Worm (Caenorhabditis elegans): ENCODE results near the gene Y55D5A.1.

The Y55D5A.1 gene

DNA sequence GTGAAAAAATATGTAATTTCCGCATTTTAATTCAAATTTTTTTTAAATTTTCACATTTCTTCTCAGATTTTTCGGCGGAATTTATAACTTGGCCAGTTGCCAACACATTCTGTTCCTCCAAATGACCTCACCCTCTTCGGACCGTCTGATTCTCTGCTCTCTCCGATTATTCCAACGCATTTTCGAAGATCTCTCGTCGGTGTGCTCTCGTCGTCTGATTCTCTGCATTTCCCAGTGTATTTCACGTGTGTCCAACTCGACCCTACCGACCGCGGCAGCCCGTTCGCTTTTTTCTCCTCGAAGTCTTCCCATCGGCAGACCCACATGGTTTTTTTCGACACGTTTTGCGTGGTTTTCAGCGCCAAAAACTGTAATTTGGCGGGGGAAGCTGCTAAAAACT, 35.0 kb upstream of the Y55D5A.1 start:
- TF ChIP-seq ama-1 (optimal IDR thresholded peaks at IDR 0.05) (no peak), nhr-129 (tag; optimal IDR thresholded peaks at IDR 0.05) (no peak), nhr-12 (tag; optimal IDR thresholded peaks at IDR 0.05) (no peak), nhr-77 (tag; optimal IDR thresholded peaks at IDR 0.05) (no peak), sma-9 (GFP tag; optimal IDR thresholded peaks at IDR 0.05) (peak; percentile 28), sma-9 (tag; optimal IDR thresholded peaks at IDR 0.05) (no peak), ceh-16 (tag; optimal IDR thresholded peaks at IDR 0.05) (peak; percentile 12), fos-1 (tag; optimal IDR thresholded peaks at IDR 0.05) (no peak), C34F6.9 (tag; optimal IDR thresholded peaks at IDR 0.05) (peak; percentile 53), sem-4 (tag; optimal IDR thresholded peaks at IDR 0.05) (no peak), snpc-4 (tag; optimal IDR thresholded peaks at IDR 0.05) (no peak), unc-62 (GFP tag; optimal IDR thresholded peaks at IDR 0.05) (no peak), ztf-4 (tag; optimal IDR thresholded peaks at IDR 0.05) (no peak), alr-1 (tag; optimal IDR thresholded peaks at IDR 0.05) (no peak), mbf-1 (tag; optimal IDR thresholded peaks at IDR 0.05) (no peak), elt-3 (tag; optimal IDR thresholded peaks at IDR 0.05) (no peak), elt-1 (tag; optimal IDR thresholded peaks at IDR 0.05) (no peak), lsy-2 (tag; optimal IDR thresholded peaks at IDR 0.05) (peak in 1 of 2 experiments; percentile 50), sma-3 (GFP tag; optimal IDR thresholded peaks at IDR 0.05) (no peak), aly-2 (tag; optimal IDR thresholded peaks at IDR 0.05) (no peak), lin-11 (tag; optimal IDR thresholded peaks at IDR 0.05) (no peak), nhr-11 (tag; optimal IDR thresholded peaks at IDR 0.05) (no peak), nhr-6 (tag; optimal IDR thresholded peaks at IDR 0.05) (no peak), unc-55 (GFP tag; optimal IDR thresholded peaks at IDR 0.05) (peak; percentile 22), nhr-25 (tag; optimal IDR thresholded peaks at IDR 0.05) (peak; percentile 32), nhr-23 (tag; optimal IDR thresholded peaks at IDR 0.05) (no peak), Y55F3AM.14 (GFP tag; optimal IDR thresholded peaks at IDR 0.05) (no peak), nhr-21 (tag; optimal IDR thresholded peaks at IDR 0.05) (no peak), unc-39 (tag; optimal IDR thresholded peaks at IDR 0.05) (no peak), mdl-1 (tag; optimal IDR thresholded peaks at IDR 0.05) (peak; percentile 2 to 10), nhr-237 (tag; optimal IDR thresholded peaks at IDR 0.05) (no peak), F13H6.1 (tag; optimal IDR thresholded peaks at IDR 0.05) (peak; percentile 38), dmd-4 (tag; optimal IDR thresholded peaks at IDR 0.05) (no peak), crh-2 (tag; optimal IDR thresholded peaks at IDR 0.05) (no peak), ceh-82 (tag; optimal IDR thresholded peaks at IDR 0.05) (no peak)

DNA sequence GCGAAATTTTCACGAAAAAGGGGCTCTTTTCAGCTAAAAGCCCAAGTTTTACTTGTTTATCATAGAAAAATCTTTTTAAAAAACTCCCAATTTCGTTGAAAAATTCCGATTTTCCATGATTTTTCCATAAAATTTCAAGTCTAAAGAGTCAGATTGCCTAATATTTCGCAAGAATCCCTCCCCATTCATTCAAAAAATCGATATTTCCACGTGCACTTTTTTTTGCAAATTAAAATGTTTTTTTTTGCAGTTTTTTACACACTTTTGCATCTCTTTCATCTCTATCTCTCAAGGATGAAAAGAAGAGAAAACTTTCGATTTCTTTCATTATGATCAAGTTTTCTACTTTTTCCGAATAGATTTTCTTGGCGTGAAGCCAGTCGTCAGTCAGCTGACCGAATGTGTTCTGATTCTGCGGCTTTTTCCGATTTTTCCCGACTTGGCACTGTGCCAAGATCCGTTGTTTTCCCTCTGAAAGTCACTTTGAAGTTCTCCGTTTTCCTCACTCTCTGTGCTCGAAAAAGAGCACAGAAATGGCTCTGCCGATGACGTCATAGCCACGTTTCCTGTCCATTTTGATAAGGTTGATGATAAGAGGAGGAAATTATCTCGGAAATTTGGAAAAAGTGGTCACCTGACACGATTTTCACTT, 33.8 kb upstream of the Y55D5A.1 start:
- TF ChIP-seq lsy-2 (tag; optimal IDR thresholded peaks at IDR 0.05) = peak in 1 of 2 experiments; percentile 12
- TF ChIP-seq ZK546.5 (tag; optimal IDR thresholded peaks at IDR 0.05) = no peak
- TF ChIP-seq Y55F3AM.14 (GFP tag; optimal IDR thresholded peaks at IDR 0.05) = no peak
- TF ChIP-seq sem-4 (tag; optimal IDR thresholded peaks at IDR 0.05) = peak; percentile 6
- peak; percentile 86 for TF ChIP-seq crh-2 (tag; optimal IDR thresholded peaks at IDR 0.05)
- TF ChIP-seq lin-39 (tag; optimal IDR thresholded peaks at IDR 0.05) = no peak
- peak; percentile 76 for TF ChIP-seq nhr-129 (tag; optimal IDR thresholded peaks at IDR 0.05)
- TF ChIP-seq C34F6.9 (tag; optimal IDR thresholded peaks at IDR 0.05) = peak; percentile 2
- peak; percentile 64 for TF ChIP-seq blmp-1 (tag; optimal IDR thresholded peaks at IDR 0.05; ENCODE audit: insufficient read depth)
- peak; percentile 62 for TF ChIP-seq nhr-25 (tag; optimal IDR thresholded peaks at IDR 0.05)
- peak; percentile 44 for TF ChIP-seq unc-55 (GFP tag; optimal IDR thresholded peaks at IDR 0.05)
- no peak for TF ChIP-seq ztf-11 (tag; optimal IDR thresholded peaks at IDR 0.05)
- TF ChIP-seq sma-9 (GFP tag; optimal IDR thresholded peaks at IDR 0.05) = peak; percentile 37
- TF ChIP-seq sma-9 (tag; optimal IDR thresholded peaks at IDR 0.05) = no peak
- TF ChIP-seq F13H6.1 (tag; optimal IDR thresholded peaks at IDR 0.05) = peak; percentile 35
- no peak for TF ChIP-seq zag-1 (tag; optimal IDR thresholded peaks at IDR 0.05)
- TF ChIP-seq fos-1 (tag; optimal IDR thresholded peaks at IDR 0.05) = peak; percentile 65

DNA sequence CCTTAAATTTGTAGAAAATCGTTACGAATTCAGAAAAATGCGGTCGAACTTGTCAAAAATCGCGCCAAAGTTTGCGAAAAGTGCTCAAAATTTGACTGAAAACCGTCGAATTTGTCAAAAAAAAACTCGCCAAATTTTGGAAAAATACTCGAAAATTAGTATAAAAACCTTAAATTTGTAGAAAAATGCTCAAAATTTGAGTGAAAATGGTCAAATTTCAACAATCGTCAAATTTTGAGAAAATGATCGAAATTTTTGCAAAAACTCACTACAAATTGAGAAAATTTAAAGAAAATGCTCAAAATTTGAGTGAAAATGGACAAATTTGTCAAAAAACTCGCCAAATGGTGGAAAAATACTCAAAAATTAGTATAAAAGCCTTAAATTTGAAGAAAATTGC, 29.8 kb upstream of the Y55D5A.1 start:
- TF ChIP-seq ztf-11 (tag; optimal IDR thresholded peaks at IDR 0.05) (no peak), elt-1 (tag; optimal IDR thresholded peaks at IDR 0.05) (no peak)
